Fruit fly (Drosophila melanogaster) Kc167 (cell line): Measurements from ENCODE around the gene CG18281.

Experiments
- Myc ChIP-seq: fragments of >200 bp; optimal IDR thresholded peaks from 2 replicates; lab custom pipeline; 2017; ENCODE audit warnings: missing external identifiers
- h ChIP-seq: fragments of >200 bp; optimal IDR thresholded peaks from 3 replicates; lab custom pipeline; 2018; ENCODE audit warnings: missing external identifiers
- insv ChIP-seq: fragments of >200 bp; optimal IDR thresholded peaks from 3 replicates; lab custom pipeline; 2018; ENCODE audit warnings: missing external identifiers
- psq ChIP-seq: fragments of >200 bp; optimal IDR thresholded peaks from 2 replicates; lab custom pipeline; 2017; ENCODE audit warnings: missing external identifiers
- ttk ChIP-seq: sonication (Bioruptor generic); optimal IDR thresholded peaks from 2 replicates; lab custom pipeline; 2017; ENCODE audit warnings: missing external identifiers

dm6 chr3L:20538458-20538857 lies 38.8 kb downstream of the CG18281 start:
- TF ChIP-seq Myc (lab: Kevin White, UChicago) (no peak), psq (no peak), h (lab: Kevin White, UChicago) (no peak), ttk (lab: Kevin White, UChicago) (no peak), insv (lab: Kevin White, UChicago) (no peak)
